Worm (Caenorhabditis elegans) whole organism, L1 larva: ENCODE measurements around the gene F41F3.3.

ENCODE experiments used
- C16A3.4 ChIP-seq: fragments of 150-350 bp; optimal IDR thresholded peaks from 2 replicates; lab custom pipeline; 2014; ENCODE audit warnings: missing biosample characterization, missing genetic modification characterization
- F16B12.6 ChIP-seq: fragments of 150-350 bp; optimal IDR thresholded peaks from 2 replicates; lab custom pipeline; 2014; ENCODE audit warnings: missing biosample characterization, missing genetic modification characterization
- aly-2 ChIP-seq: fragments of 150-350 bp; optimal IDR thresholded peaks from 2 replicates; lab custom pipeline; 2014; ENCODE audit warnings: missing biosample characterization, missing genetic modification characterization
- ama-1 ChIP-seq: fragments of 150-350 bp; optimal IDR thresholded peaks from 2 replicates; lab custom pipeline; 2014
- blmp-1 ChIP-seq: fragments of 150-350 bp; optimal IDR thresholded peaks from 2 replicates; lab custom pipeline; 2014; ENCODE audit warnings: missing biosample characterization, missing genetic modification characterization
- ceh-63 ChIP-seq: fragments of 200-800 bp; sonication (Bioruptor generic); optimal IDR thresholded peaks from 2 replicates; lab custom pipeline; 2018; ENCODE audit warnings: mild to moderate bottlenecking, missing genetic modification characterization, missing compliant biosample characterization
- ceh-82 ChIP-seq, 3 experiments: fragments of 150-350 bp in 1 of 3; sonication (generic microtip) in 2 of 3; optimal IDR thresholded peaks; 2 replicates each; lab custom pipeline; 2014 to 2017; ENCODE audit warnings: missing biosample characterization in 3 of 3, missing genetic modification characterization in 3 of 3
- ceh-90 ChIP-seq: sonication (generic microtip); optimal IDR thresholded peaks from 2 replicates; lab custom pipeline; 2016; ENCODE audit warnings: missing genetic modification characterization, missing compliant biosample characterization
- ces-1 ChIP-seq: fragments of 150-350 bp; optimal IDR thresholded peaks from 2 replicates; lab custom pipeline; 2014; ENCODE audit warnings: missing biosample characterization, missing genetic modification reagents, missing genetic modification characterization
- dpl-1 ChIP-seq, 3 experiments: fragments of 150-350 bp in 2 of 3; sonication (generic microtip) in 1 of 3; optimal IDR thresholded peaks; 2 replicates each; lab custom pipeline; 2014 to 2017; ENCODE audit warnings: missing biosample characterization in 3 of 3, missing genetic modification characterization in 3 of 3, missing genetic modification reagents in 3 of 3
- efl-1 ChIP-seq, 4 experiments: fragments of 150-350 bp; optimal IDR thresholded peaks in 3 of 4; peaks in 1 of 4; 1 replicate in 1 of 4; 2 replicates in 3 of 4; lab custom pipeline; 2014; ENCODE audit warnings: missing biosample characterization in 2 of 4, missing genetic modification characterization in 2 of 4, missing genetic modification reagents in 2 of 4
- egl-13 ChIP-seq: sonication (generic microtip); optimal IDR thresholded peaks from 2 replicates; lab custom pipeline; 2016; ENCODE audit warnings: missing genotype, missing genetic modification reagents, missing genetic modification characterization, missing compliant biosample characterization
- elt-2 ChIP-seq: sonication (generic microtip); optimal IDR thresholded peaks from 2 replicates; lab custom pipeline; 2016; ENCODE audit warnings: missing genetic modification characterization, mild to moderate bottlenecking, inconsistent platforms, missing compliant biosample characterization, missing genetic modification reagents
- fkh-4 ChIP-seq: sonication (generic microtip); optimal IDR thresholded peaks from 2 replicates; lab custom pipeline; 2016; ENCODE audit warnings: missing compliant biosample characterization, missing genetic modification characterization, borderline replicate concordance
- fos-1 ChIP-seq: fragments of 150-350 bp; optimal IDR thresholded peaks from 2 replicates; lab custom pipeline; 2014; ENCODE audit warnings: missing biosample characterization, missing genetic modification characterization
- grh-1 ChIP-seq: fragments of 200-800 bp; sonication (Bioruptor generic); IDR thresholded peaks from 2 replicates; pipeline ENCODE4 v1.3.6; 2022; ENCODE audit warnings: missing genetic modification reagents, missing genetic modification characterization, missing compliant biosample characterization
- hlh-4 ChIP-seq: sonication (generic microtip); optimal IDR thresholded peaks from 2 replicates; lab custom pipeline; 2016; ENCODE audit warnings: mild to moderate bottlenecking, missing genetic modification characterization, missing compliant biosample characterization
- irx-1 ChIP-seq: sonication (generic microtip); optimal IDR thresholded peaks from 2 replicates; lab custom pipeline; 2016; ENCODE audit warnings: missing genetic modification characterization, missing compliant biosample characterization
- lin-13 ChIP-seq: fragments of 150-350 bp; optimal IDR thresholded peaks from 2 replicates; lab custom pipeline; 2014; ENCODE audit warnings: missing biosample characterization, missing genetic modification reagents, missing genetic modification characterization
- lin-35 ChIP-seq, 2 experiments: fragments of 150-350 bp; optimal IDR thresholded peaks; 2 replicates each; lab custom pipeline; 2014; ENCODE audit warnings: missing biosample characterization in 2 of 2, missing genetic modification characterization in 2 of 2, missing genetic modification reagents in 2 of 2
- lir-3 ChIP-seq: sonication (generic microtip); optimal IDR thresholded peaks from 2 replicates; lab custom pipeline; 2016; ENCODE audit warnings: mild to moderate bottlenecking, missing genetic modification characterization, moderate library complexity, missing compliant biosample characterization; ENCODE audit not compliant: poor library complexity
- lsy-2 ChIP-seq, 2 experiments: fragments of 150-350 bp; optimal IDR thresholded peaks; 2 replicates each; lab custom pipeline; 2014; ENCODE audit warnings: missing biosample characterization in 2 of 2, missing genetic modification characterization in 2 of 2
- mef-2 ChIP-seq: fragments of 150-350 bp; optimal IDR thresholded peaks from 2 replicates; lab custom pipeline; 2014; ENCODE audit warnings: missing biosample characterization, missing genetic modification characterization
- nhr-11 ChIP-seq: fragments of 150-350 bp; optimal IDR thresholded peaks from 2 replicates; lab custom pipeline; 2014; ENCODE audit warnings: missing biosample characterization, missing genetic modification characterization
- nhr-19 ChIP-seq: fragments of 200-800 bp; sonication (Bioruptor generic); conservative IDR thresholded peaks from 2 replicates; pipeline ENCODE4 v1.3.6; 2022; ENCODE audit warnings: missing genetic modification characterization, missing compliant biosample characterization
- nhr-20 ChIP-seq: sonication (generic microtip); optimal IDR thresholded peaks from 2 replicates; lab custom pipeline; 2016; ENCODE audit warnings: mild to moderate bottlenecking, missing genetic modification characterization, missing compliant biosample characterization
- nhr-71 ChIP-seq: sonication (generic microtip); optimal IDR thresholded peaks from 2 replicates; lab custom pipeline; 2016; ENCODE audit warnings: mild to moderate bottlenecking, missing genetic modification characterization, moderate library complexity, missing compliant biosample characterization
- nhr-77 ChIP-seq: fragments of 150-350 bp; optimal IDR thresholded peaks from 2 replicates; lab custom pipeline; 2014; ENCODE audit warnings: missing biosample characterization, missing genetic modification characterization
- nhr-84 ChIP-seq: sonication (generic microtip); optimal IDR thresholded peaks from 2 replicates; lab custom pipeline; 2017; ENCODE audit warnings: missing biosample characterization, missing genetic modification characterization
- nhr-90 ChIP-seq: sonication (generic microtip); optimal IDR thresholded peaks from 2 replicates; lab custom pipeline; 2016; ENCODE audit warnings: mild to moderate bottlenecking, missing genetic modification characterization, missing compliant biosample characterization; ENCODE audit not compliant: poor library complexity
- pqm-1 ChIP-seq: sonication (generic microtip); optimal IDR thresholded peaks from 3 replicates; lab custom pipeline; 2017; ENCODE audit warnings: missing biosample characterization, missing genetic modification characterization
- rnt-1 ChIP-seq: sonication (generic microtip); optimal IDR thresholded peaks from 2 replicates; lab custom pipeline; 2016; ENCODE audit warnings: mild to moderate bottlenecking, missing genetic modification characterization, moderate library complexity, missing compliant biosample characterization
- skn-1 ChIP-seq: fragments of 150-350 bp; optimal IDR thresholded peaks from 2 replicates; lab custom pipeline; 2014; ENCODE audit warnings: missing biosample characterization, missing genetic modification characterization
- sptf-1 ChIP-seq: fragments of 150-350 bp; optimal IDR thresholded peaks from 2 replicates; lab custom pipeline; 2014; ENCODE audit warnings: missing biosample characterization, missing genetic modification characterization
- tbx-2 ChIP-seq: sonication (generic microtip); optimal IDR thresholded peaks from 2 replicates; lab custom pipeline; 2016; ENCODE audit warnings: missing genetic modification characterization, missing compliant biosample characterization
- unc-86 ChIP-seq: sonication (generic microtip); optimal IDR thresholded peaks from 2 replicates; lab custom pipeline; 2016; ENCODE audit warnings: missing genetic modification characterization, missing compliant biosample characterization
- zag-1 ChIP-seq: fragments of 150-350 bp; optimal IDR thresholded peaks from 2 replicates; lab custom pipeline; 2014; ENCODE audit warnings: missing biosample characterization, missing genetic modification characterization

The F41F3.3 gene

ce11 chrV:4692382-4693281 lies 44.6 kb upstream of the F41F3.3 start, which contains the start of gene cpg-8:
TSS of gene cpg-8 (minus strand) at chrV:4692432.
- TF ChIP-seq sptf-1 (tag; lab: Kevin White, UChicago) (no peak), lin-35 (GFP tag; optimal IDR thresholded peaks at IDR 0.05; lab: Kevin White, UChicago) (peak in 1 of 2 experiments; percentile 59), ceh-90 (tag; lab: Kevin White, UChicago) (no peak), C16A3.4 (tag; lab: Kevin White, UChicago) (peak; percentile 4), fkh-4 (tag; lab: Kevin White, UChicago) (no peak), tbx-2 (tag; lab: Kevin White, UChicago) (no peak), nhr-77 (tag; lab: Kevin White, UChicago) (no peak), lir-3 (tag; lab: Kevin White, UChicago) (peak; percentile 3), efl-1 (optimal IDR thresholded peaks at IDR 0.05; lab: Kevin White, UChicago) (peak; percentile 52 to 58), efl-1 (GFP tag; optimal IDR thresholded peaks at IDR 0.05 in 1 of 2; lab: Kevin White, UChicago) (peak; percentile 54 to 95), dpl-1 (GFP tag; optimal IDR thresholded peaks at IDR 0.05; lab: Kevin White, UChicago) (peak; percentile 22 to 61 (median 51))

- TF ChIP-seq fos-1 (tag; lab: Kevin White, UChicago) (no peak), rnt-1 (tag; lab: Kevin White, UChicago) (no peak), lin-13 (GFP tag; lab: Kevin White, UChicago) (no peak), unc-86 (no peak), nhr-20 (no peak), hlh-4 (no peak), nhr-19 (GFP tag; lab: Robert Waterston, UW) (no peak), lsy-2 (tag; optimal IDR thresholded peaks at IDR 0.05; lab: Kevin White, UChicago) (no peak), mef-2 (no peak), nhr-84 (tag; lab: Kevin White, UChicago) (no peak), ceh-82 (tag; optimal IDR thresholded peaks at IDR 0.05; lab: Kevin White, UChicago) (no peak), nhr-11 (tag; lab: Kevin White, UChicago) (no peak), aly-2 (tag; lab: Kevin White, UChicago) (no peak), ces-1 (GFP tag; lab: Kevin White, UChicago) (no peak), ceh-63 (no peak), blmp-1 (no peak)
Measured at ce11 chrV:4691657-4692056, 43.6 kb upstream of the F41F3.3 start.

ce11 chrV:4689234-4689633 lies 41.2 kb upstream of the F41F3.3 start, which contains the start of gene K03B4.1:
TSS of gene K03B4.1 (plus strand) at chrV:4689330.
- TF ChIP-seq lsy-2 (tag; optimal IDR thresholded peaks at IDR 0.05; lab: Kevin White, UChicago) (no peak), elt-2 (tag; lab: Kevin White, UChicago) (no peak), ama-1 (lab: Kevin White, UChicago) (peak; percentile 38), unc-86 (no peak), pqm-1 (no peak), F16B12.6 (tag; lab: Kevin White, UChicago) (no peak), ces-1 (GFP tag; lab: Kevin White, UChicago) (no peak), irx-1 (tag; lab: Kevin White, UChicago) (no peak), lin-35 (GFP tag; optimal IDR thresholded peaks at IDR 0.05; lab: Kevin White, UChicago) (no peak), dpl-1 (GFP tag; optimal IDR thresholded peaks at IDR 0.05; lab: Kevin White, UChicago) (no peak), efl-1 (optimal IDR thresholded peaks at IDR 0.05; lab: Kevin White, UChicago) (no peak), efl-1 (GFP tag; optimal IDR thresholded peaks at IDR 0.05 in 1 of 2; lab: Kevin White, UChicago) (peak in 1 of 2 experiments; percentile 43), nhr-84 (tag; lab: Kevin White, UChicago) (no peak), blmp-1 (no peak), nhr-90 (tag; lab: Kevin White, UChicago) (no peak), skn-1 (tag; lab: Kevin White, UChicago) (no peak), ceh-82 (tag; optimal IDR thresholded peaks at IDR 0.05; lab: Kevin White, UChicago) (no peak)

- TF ChIP-seq grh-1 (GFP tag; lab: Robert Waterston, UW) (no peak), nhr-71 (tag; lab: Kevin White, UChicago) (peak; percentile 11), nhr-20 (no peak), elt-2 (tag; lab: Kevin White, UChicago) (peak; percentile 3), nhr-19 (GFP tag; lab: Robert Waterston, UW) (no peak), egl-13 (tag; lab: Kevin White, UChicago) (no peak), ama-1 (lab: Kevin White, UChicago) (peak; percentile 71), efl-1 (optimal IDR thresholded peaks at IDR 0.05; lab: Kevin White, UChicago) (no peak), efl-1 (GFP tag; optimal IDR thresholded peaks at IDR 0.05 in 1 of 2; lab: Kevin White, UChicago) (peak in 1 of 2 experiments; percentile 81), zag-1 (tag; lab: Kevin White, UChicago) (no peak)
Measured at ce11 chrV:4687944-4688505, 40.0 kb upstream of the F41F3.3 start, which contains the start of gene K03B4.2. TSS of gene K03B4.2 (plus strand) at chrV:4687994.
